Worm (Caenorhabditis elegans): ENCODE measurements around the gene ceh-62.
A peak's percentile ranks its signal among the peaks of the same experiment; 100 is the strongest.

ceh-62 gene

ce11 chrII:10843527-10843926 is 38.0 kb downstream of the ceh-62 start, which contains the start of gene M106.8:
M106.8 (minus strand) TSS chrII:10843627.
- TF ChIP-seq nhr-76 (tag; optimal IDR thresholded peaks at IDR 0.05) (no peak), tbx-8 (GFP tag; optimal IDR thresholded peaks at IDR 0.05) (no peak), pha-4 (tag; optimal IDR thresholded peaks at IDR 0.05) (no peak), ceh-43 (GFP tag; optimal IDR thresholded peaks at IDR 0.05) (no peak), lin-32 (GFP tag; optimal IDR thresholded peaks at IDR 0.05) (no peak), ceh-83 (GFP tag; optimal IDR thresholded peaks at IDR 0.05) (no peak), nhr-28 (tag; optimal IDR thresholded peaks at IDR 0.05) (no peak)

- TF ChIP-seq ceh-83 (GFP tag; optimal IDR thresholded peaks at IDR 0.05) (no peak), lsy-2 (tag; optimal IDR thresholded peaks at IDR 0.05) (no peak), nhr-76 (tag; optimal IDR thresholded peaks at IDR 0.05) (no peak), bed-3 (GFP tag; optimal IDR thresholded peaks at IDR 0.05) (no peak), lin-13 (tag; optimal IDR thresholded peaks at IDR 0.05) (no peak), hlh-1 (tag; optimal IDR thresholded peaks at IDR 0.05) (no peak), cnd-1 (tag; optimal IDR thresholded peaks at IDR 0.05) (no peak), M03D4.4 (tag; optimal IDR thresholded peaks at IDR 0.05) (no peak)
Measured at ce11 chrII:10847057-10847456, 41.5 kb downstream of the ceh-62 start.

DNA sequence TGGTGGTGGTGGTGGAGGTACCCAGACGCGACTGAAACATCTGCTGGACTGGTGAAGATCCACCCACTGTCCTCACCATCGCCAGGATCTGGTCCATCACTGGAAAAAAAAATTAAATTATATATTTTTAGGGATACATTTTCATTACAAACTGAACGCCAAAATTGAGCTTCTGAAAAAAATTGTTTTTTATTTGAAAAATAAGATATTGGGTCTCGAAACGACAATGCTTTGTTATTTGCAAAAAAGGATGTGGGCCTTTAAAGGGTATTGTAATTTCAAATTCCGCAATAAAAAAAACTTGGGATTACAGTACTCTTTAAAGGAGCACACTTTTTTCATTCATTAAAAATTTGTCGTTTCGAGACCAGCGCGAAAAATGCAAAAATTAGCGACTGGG is 44.4 kb downstream of the ceh-62 start, which contains the start of gene M106.2:
Gene M106.2 (minus strand): TSS at position 101 of the 400 bp plus-strand sequence.
- no peak for TF ChIP-seq lsy-2 (tag; optimal IDR thresholded peaks at IDR 0.05)
- TF ChIP-seq ztf-11 (tag; optimal IDR thresholded peaks at IDR 0.05): no peak
- no peak for TF ChIP-seq bed-3 (GFP tag; optimal IDR thresholded peaks at IDR 0.05)
- no peak for TF ChIP-seq blmp-1 (tag; optimal IDR thresholded peaks at IDR 0.05)
- TF ChIP-seq nhr-237 (tag; optimal IDR thresholded peaks at IDR 0.05): no peak
- TF ChIP-seq mls-2 (tag; optimal IDR thresholded peaks at IDR 0.05): no peak
- no peak for TF ChIP-seq nhr-76 (tag; optimal IDR thresholded peaks at IDR 0.05)
- no peak for TF ChIP-seq tbx-8 (GFP tag; optimal IDR thresholded peaks at IDR 0.05)
- TF ChIP-seq snpc-4 (tag; optimal IDR thresholded peaks at IDR 0.05): no peak
- TF ChIP-seq nhr-2 (tag; optimal IDR thresholded peaks at IDR 0.05): no peak

- TF ChIP-seq mep-1 (tag; optimal IDR thresholded peaks at IDR 0.05): peak; percentile 8
- peak; percentile 3 for TF ChIP-seq lsy-2 (tag; optimal IDR thresholded peaks at IDR 0.05)
- peak; percentile 100 for TF ChIP-seq unc-62 (GFP tag; optimal IDR thresholded peaks at IDR 0.05)
- TF ChIP-seq M03D4.4 (tag; optimal IDR thresholded peaks at IDR 0.05): no peak
- peak; percentile 43 for TF ChIP-seq pha-4 (tag; optimal IDR thresholded peaks at IDR 0.05)
- TF ChIP-seq unc-120 (tag; optimal IDR thresholded peaks at IDR 0.05; ENCODE audit: poor library complexity, severe bottlenecking): peak; percentile 53
- no peak for TF ChIP-seq ham-2 (GFP tag; optimal IDR thresholded peaks at IDR 0.05)
Measured at ce11 chrII:10851110-10851509, 45.6 kb downstream of the ceh-62 start.

- TF ChIP-seq mls-2 (tag; optimal IDR thresholded peaks at IDR 0.05): no peak
- no peak for TF ChIP-seq unc-120 (tag; optimal IDR thresholded peaks at IDR 0.05; ENCODE audit: poor library complexity, severe bottlenecking)
- no peak for TF ChIP-seq nhr-2 (tag; optimal IDR thresholded peaks at IDR 0.05)
- no peak for TF ChIP-seq sem-2 (GFP tag; optimal IDR thresholded peaks at IDR 0.05)
- TF ChIP-seq elt-3 (tag; optimal IDR thresholded peaks at IDR 0.05): no peak
- no peak for TF ChIP-seq nhr-237 (tag; optimal IDR thresholded peaks at IDR 0.05)
- no peak for TF ChIP-seq elt-1 (tag; optimal IDR thresholded peaks at IDR 0.05; ENCODE audit: borderline replicate concordance, insufficient read depth)
- TF ChIP-seq drap-1 (GFP tag; optimal IDR thresholded peaks at IDR 0.05): no peak
- no peak for TF ChIP-seq mab-5 (tag; optimal IDR thresholded peaks at IDR 0.05)
- TF ChIP-seq ham-2 (GFP tag; optimal IDR thresholded peaks at IDR 0.05): no peak
- no peak for TF ChIP-seq cnd-1 (tag; optimal IDR thresholded peaks at IDR 0.05)
- TF ChIP-seq snpc-4 (tag; optimal IDR thresholded peaks at IDR 0.05): no peak
- TF ChIP-seq mep-1 (tag; optimal IDR thresholded peaks at IDR 0.05): no peak
- TF ChIP-seq pha-4 (tag; optimal IDR thresholded peaks at IDR 0.05): no peak
- no peak for TF ChIP-seq lin-13 (tag; optimal IDR thresholded peaks at IDR 0.05)
- no peak for TF ChIP-seq unc-39 (tag; optimal IDR thresholded peaks at IDR 0.05)
- no peak for TF ChIP-seq lsy-2 (tag; optimal IDR thresholded peaks at IDR 0.05)
- TF ChIP-seq M03D4.4 (tag; optimal IDR thresholded peaks at IDR 0.05): no peak
- TF ChIP-seq nhr-28 (tag; optimal IDR thresholded peaks at IDR 0.05): no peak
Measured at ce11 chrII:10852880-10853279, 47.3 kb downstream of the ceh-62 start.

DNA sequence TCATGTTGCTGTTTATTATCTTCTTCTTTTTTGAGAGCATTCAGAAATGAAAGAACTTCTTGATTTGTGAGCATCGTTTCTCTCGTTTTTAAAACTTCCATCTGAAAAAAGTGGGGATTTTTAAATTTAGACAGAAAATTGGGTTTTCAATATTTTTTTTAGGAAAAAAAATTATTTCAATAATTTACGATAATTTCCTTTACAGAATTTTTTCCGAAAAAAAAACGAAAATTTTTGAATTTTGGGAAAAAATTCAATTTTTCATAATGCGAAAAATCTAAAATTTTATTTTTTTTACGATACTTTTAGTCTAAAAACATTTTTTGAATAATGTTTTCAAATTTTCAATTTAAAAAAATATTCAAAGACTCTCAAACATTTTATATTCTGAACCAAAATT is 51.5 kb downstream of the ceh-62 start, which contains the start of gene M106.7:
Gene M106.7 (minus strand): TSS at position 101 of the 400 bp plus-strand sequence.
- no peak for TF ChIP-seq ham-2 (GFP tag; optimal IDR thresholded peaks at IDR 0.05)
- no peak for TF ChIP-seq bed-3 (GFP tag; optimal IDR thresholded peaks at IDR 0.05)
- no peak for TF ChIP-seq ceh-43 (GFP tag; optimal IDR thresholded peaks at IDR 0.05)
- TF ChIP-seq elt-3 (tag; optimal IDR thresholded peaks at IDR 0.05): no peak
- no peak for TF ChIP-seq mab-5 (tag; optimal IDR thresholded peaks at IDR 0.05)
- no peak for TF ChIP-seq nhr-28 (tag; optimal IDR thresholded peaks at IDR 0.05)
- no peak for TF ChIP-seq tbx-8 (GFP tag; optimal IDR thresholded peaks at IDR 0.05)
- TF ChIP-seq lin-32 (GFP tag; optimal IDR thresholded peaks at IDR 0.05): no peak
- no peak for TF ChIP-seq nhr-12 (tag; optimal IDR thresholded peaks at IDR 0.05)
- TF ChIP-seq flh-1 (GFP tag; optimal IDR thresholded peaks at IDR 0.05): no peak
- TF ChIP-seq lin-13 (tag; optimal IDR thresholded peaks at IDR 0.05): no peak
- TF ChIP-seq nhr-76 (tag; optimal IDR thresholded peaks at IDR 0.05): no peak
- TF ChIP-seq nhr-2 (tag; optimal IDR thresholded peaks at IDR 0.05): no peak
- no peak for TF ChIP-seq hlh-1 (tag; optimal IDR thresholded peaks at IDR 0.05)
- no peak for TF ChIP-seq snpc-4 (tag; optimal IDR thresholded peaks at IDR 0.05)
- TF ChIP-seq mep-1 (tag; optimal IDR thresholded peaks at IDR 0.05): no peak
- no peak for TF ChIP-seq M03D4.4 (tag; optimal IDR thresholded peaks at IDR 0.05)

Data from whole organism, mixed stage, embryonic.